Worm (Caenorhabditis elegans) whole organism, L4/young adult: ENCODE results near the gene K10H10.7.
A peak's percentile ranks its signal among the peaks of the same experiment; 100 is the strongest.

ENCODE experiments used
- W03F9.2 ChIP-seq: fragments of 150-350 bp; optimal IDR thresholded peaks from 2 replicates; lab custom pipeline; 2014; ENCODE audit warnings: missing biosample characterization, missing genetic modification characterization
- dao-5 ChIP-seq: sonication (generic microtip); optimal IDR thresholded peaks from 2 replicates; lab custom pipeline; 2016; ENCODE audit warnings: missing genotype, missing genetic modification characterization, moderate library complexity, missing compliant biosample characterization
- him-1 ChIP-seq: sonication (generic microtip); optimal IDR thresholded peaks from 2 replicates; lab custom pipeline; 2016; ENCODE audit warnings: missing genotype, missing genetic modification reagents, missing genetic modification characterization, missing compliant biosample characterization

The K10H10.7 gene

DNA sequence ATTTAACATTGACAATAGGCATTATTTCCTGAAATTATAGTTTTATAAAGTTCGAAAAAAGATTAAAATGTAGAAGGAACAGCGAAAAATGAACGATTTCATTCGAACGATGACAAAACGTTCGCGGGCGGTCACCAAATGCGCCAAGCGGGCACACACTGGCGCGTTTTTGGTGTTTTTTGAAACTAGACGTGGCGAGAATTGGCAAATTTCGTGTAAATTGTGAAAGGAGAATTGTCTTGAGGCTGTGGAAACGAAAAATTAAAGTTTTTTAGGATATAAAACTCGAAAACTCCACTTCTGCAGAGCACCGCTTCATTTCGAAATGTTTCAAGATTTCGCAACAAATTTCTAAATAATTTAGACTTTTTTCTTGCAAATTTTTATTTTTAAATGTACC, 18.8 kb downstream of the K10H10.7 start, which contains the start of gene usp-14:
TSS of gene usp-14 (minus strand) at position 28 of the 400 bp plus-strand sequence.
- TF ChIP-seq W03F9.2: peak; percentile 59
- TF ChIP-seq him-1 (tag; lab: Kevin White, UChicago): no peak

DNA sequence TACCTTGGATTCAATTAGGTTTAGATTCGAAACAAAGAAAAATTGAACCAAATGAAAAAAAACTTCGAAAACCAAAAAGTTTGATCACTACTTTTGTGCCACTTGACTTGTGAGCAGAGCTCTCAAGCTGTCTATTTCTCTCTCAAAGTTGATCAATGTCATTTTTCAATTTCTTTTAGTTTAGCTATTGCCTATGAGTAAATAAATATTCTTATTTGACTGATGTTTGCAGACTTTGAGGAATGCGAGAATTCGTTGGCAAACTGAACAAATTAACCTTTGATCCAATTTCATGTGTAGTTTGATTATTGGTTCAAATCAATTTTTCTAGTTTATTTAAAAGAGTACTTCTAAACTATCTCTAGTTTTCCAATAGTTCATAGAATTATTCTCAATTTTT, 23.6 kb downstream of the K10H10.7 start:
- TF ChIP-seq dao-5 (tag; lab: Kevin White, UChicago) (no peak), W03F9.2 (no peak), him-1 (tag; lab: Kevin White, UChicago) (no peak)

DNA sequence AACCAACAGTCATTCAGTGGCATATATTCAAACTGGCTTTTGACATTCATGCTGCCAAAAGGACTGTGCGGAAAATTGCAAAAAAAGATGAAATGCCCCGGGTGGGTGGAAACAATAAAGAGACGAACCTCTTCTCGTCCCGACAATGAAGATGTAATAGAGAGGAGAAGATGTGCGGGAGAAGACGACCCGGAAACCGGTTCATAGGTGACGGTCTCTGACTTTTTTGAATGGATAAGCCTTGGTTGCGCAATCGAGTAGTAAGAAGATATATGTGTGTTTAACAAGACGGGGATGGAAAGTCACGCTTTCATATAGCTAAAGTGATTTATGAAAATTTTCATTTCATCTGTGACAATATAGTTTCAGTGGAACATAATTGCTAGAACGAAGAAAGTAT, 26.7 kb downstream of the K10H10.7 start:
- TF ChIP-seq dao-5 (tag; lab: Kevin White, UChicago) (no peak), him-1 (tag; lab: Kevin White, UChicago) (no peak)

DNA sequence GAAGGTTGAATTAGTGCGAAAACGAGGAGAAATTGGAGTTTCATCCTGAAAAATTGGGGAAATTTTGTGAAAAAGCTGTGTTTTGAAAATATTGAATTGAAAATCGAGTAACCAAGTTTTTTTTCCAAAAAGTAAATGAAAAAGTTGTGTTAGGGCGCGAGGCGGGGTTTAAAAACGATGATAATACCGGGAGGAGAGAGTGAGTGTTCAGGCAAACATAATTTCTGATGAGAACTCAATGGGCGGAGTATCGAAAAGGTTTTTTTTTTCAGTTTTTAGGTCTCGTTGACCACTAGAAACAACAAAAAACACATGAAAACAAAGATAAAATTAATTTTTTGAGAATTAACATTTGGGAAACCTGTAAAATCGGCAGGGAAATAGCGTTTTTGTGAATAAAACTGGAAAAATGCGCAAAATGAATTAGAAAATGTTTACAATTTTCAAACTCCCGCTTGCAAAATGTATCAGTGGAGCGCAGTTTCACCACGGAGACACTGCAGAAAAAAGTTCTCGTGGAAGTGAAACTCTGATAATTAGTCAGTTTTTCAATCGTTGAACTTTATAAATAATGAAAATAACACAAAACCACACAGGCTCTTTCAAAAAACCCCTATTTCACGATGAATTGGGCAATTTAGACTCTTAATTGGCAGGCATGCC, 27.7 kb downstream of the K10H10.7 start, which contains the start of gene C13B4.1:
TSS of gene C13B4.1 (minus strand) at position 51 of the 663 bp plus-strand sequence.
- TF ChIP-seq W03F9.2: no peak
- TF ChIP-seq dao-5 (tag; lab: Kevin White, UChicago): no peak
- no peak for TF ChIP-seq him-1 (tag; lab: Kevin White, UChicago)

DNA sequence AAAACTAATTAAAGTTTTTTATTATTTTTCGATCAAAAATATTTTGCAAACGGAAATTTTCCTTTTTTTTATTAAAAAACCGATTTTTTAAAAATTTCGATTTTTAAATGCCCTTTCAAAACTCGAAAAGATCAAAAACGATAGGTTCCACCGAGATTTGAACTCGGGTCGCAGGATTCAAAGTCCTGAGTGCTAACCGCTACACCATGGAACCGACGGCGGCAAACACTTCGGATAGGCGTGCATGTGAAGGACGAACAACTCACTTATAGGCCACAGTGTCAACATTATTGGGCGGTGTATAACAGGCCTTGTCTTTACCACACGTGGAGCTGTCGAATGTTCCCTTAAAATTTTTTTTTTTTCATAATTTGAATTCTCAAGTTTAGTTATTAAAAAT, 32.8 kb downstream of the K10H10.7 start:
- no peak for TF ChIP-seq W03F9.2
- no peak for TF ChIP-seq him-1 (tag; lab: Kevin White, UChicago)
- TF ChIP-seq dao-5 (tag; lab: Kevin White, UChicago): no peak

DNA sequence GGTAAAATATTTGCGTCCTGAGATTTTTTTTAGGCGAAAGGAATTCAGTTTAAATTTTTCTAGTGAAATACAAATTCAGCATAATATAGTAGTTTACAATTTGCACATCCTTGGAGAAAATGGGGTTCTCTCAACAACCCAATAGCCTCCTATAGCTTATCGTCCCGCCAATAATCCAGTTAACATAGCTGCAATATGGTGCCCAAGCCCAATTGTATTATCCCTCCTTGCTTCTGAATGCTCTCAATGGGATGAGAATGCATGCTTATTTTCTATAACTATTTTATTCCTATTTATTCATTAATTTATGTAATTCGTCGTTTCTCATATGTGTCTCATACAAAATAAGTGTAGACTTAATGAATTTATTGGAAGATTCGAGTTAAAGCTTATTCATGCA, 37.4 kb downstream of the K10H10.7 start:
- TF ChIP-seq him-1 (tag; lab: Kevin White, UChicago) (no peak), W03F9.2 (no peak), dao-5 (tag; lab: Kevin White, UChicago) (no peak)
